Fruit fly (Drosophila melanogaster): ENCODE results near the gene CG11590.

Gene CG11590

DNA sequence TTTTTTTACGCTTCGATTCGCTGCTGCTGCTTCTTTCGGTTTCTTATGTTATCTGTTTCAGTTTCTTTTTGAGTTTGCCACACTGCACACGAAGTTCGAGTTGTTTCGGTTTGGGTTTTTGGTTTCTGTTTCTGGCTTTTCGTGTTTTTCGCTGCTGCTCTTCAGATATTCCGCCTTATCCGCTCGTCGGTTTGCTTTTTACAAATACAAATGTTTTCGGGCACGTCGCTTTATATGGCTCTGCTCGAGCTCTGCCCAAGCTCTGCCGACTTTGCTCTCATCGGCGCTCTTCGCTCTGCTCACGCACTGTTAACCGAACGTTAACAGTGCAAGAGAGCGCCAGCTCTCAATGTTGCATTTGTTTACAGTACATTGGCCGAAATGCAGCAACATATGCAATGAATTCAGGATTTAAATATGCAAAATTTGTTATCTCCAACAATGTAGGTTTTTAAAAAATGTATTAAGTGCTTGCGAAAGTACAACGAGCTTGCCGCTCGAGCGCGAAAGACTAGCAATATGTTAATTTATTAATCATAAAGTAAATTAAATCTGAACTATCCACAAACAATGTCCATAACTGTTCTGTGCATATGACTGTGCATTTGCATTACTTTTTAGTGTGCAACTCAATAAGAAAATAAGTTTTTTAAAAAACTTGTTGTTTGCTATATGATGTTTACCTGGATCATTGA is 11.4 kb downstream of the CG11590 start (continued):
- TF ChIP-seq CG13123 (GFP tag; optimal IDR thresholded peaks at IDR 0.05) (no peak), CG10431 (GFP tag; optimal IDR thresholded peaks at IDR 0.05) (peak; percentile 23), wor (GFP tag; IDR thresholded peaks at IDR 0.05) (no peak), CG6683 (GFP tag; optimal IDR thresholded peaks at IDR 0.05) (no peak), CG31441 (GFP tag; IDR thresholded peaks at IDR 0.05) (0 out of 2 replicates have a peak, but pooled peaks have one; percentile 10), pfk (GFP tag; optimal IDR thresholded peaks at IDR 0.05) (no peak), Oli (tag; optimal IDR thresholded peaks at IDR 0.05) (peak; percentile 25), CG12236 (GFP tag; optimal IDR thresholded peaks at IDR 0.05) (no peak), Doc3 (GFP tag; IDR thresholded peaks at IDR 0.05; ENCODE audit: partially characterized antibody) (no peak), CG11504 (tag; optimal IDR thresholded peaks at IDR 0.05) (peak; percentile 28), Aef1 (GFP tag; IDR thresholded peaks at IDR 0.05) (no peak), NFAT (GFP tag; IDR thresholded peaks at IDR 0.05) (no peak), lab (GFP tag; optimal IDR thresholded peaks at IDR 0.05) (peak; percentile 37), grau (tag; optimal IDR thresholded peaks at IDR 0.05) (peak; percentile 12), Med (GFP tag) (peak; percentile 81), dan (GFP tag; IDR thresholded peaks at IDR 0.05) (no peak), YL-1 (GFP tag; optimal IDR thresholded peaks at IDR 0.05) (no peak), NK7.1 (GFP tag; optimal IDR thresholded peaks at IDR 0.05) (no peak), CG9437 (GFP tag; optimal IDR thresholded peaks at IDR 0.05) (peak; percentile 7), CG13775 (GFP tag; optimal IDR thresholded peaks at IDR 0.05) (no peak), gfzf (GFP tag; optimal IDR thresholded peaks at IDR 0.05) (no peak), ems (GFP tag; optimal IDR thresholded peaks at IDR 0.05) (no peak), dmrt99B (tag; optimal IDR thresholded peaks at IDR 0.05) (no peak), ken (GFP tag; IDR thresholded peaks at IDR 0.05) (no peak), dati (GFP tag; IDR thresholded peaks at IDR 0.05) (no peak), Dll (GFP tag; IDR thresholded peaks at IDR 0.05; ENCODE audit: partially characterized antibody) (no peak), tap (tag; optimal IDR thresholded peaks at IDR 0.05) (no peak), gce (GFP tag; IDR thresholded peaks at IDR 0.05) (no peak), Hr51 (GFP tag; optimal IDR thresholded peaks at IDR 0.05) (peak in 1 of 2 experiments; percentile 21), gem (tag; optimal IDR thresholded peaks at IDR 0.05) (peak; percentile 35), Hr3 (GFP tag; optimal IDR thresholded peaks at IDR 0.05) (no peak), chm (GFP tag; IDR thresholded peaks at IDR 0.05) (peak; percentile 80), ERR (GFP tag; optimal IDR thresholded peaks at IDR 0.05) (no peak), Jarid2 (GFP tag; optimal IDR thresholded peaks at IDR 0.05) (peak; percentile 85), Gug (GFP tag; IDR thresholded peaks at IDR 0.05) (no peak), danr (GFP tag; IDR thresholded peaks at IDR 0.05) (no peak), gro (GFP tag; optimal IDR thresholded peaks at IDR 0.05) (no peak), Hmx (GFP tag; optimal IDR thresholded peaks at IDR 0.05) (no peak), mam (GFP tag; optimal IDR thresholded peaks at IDR 0.05) (no peak), Fer1 (GFP tag; optimal IDR thresholded peaks at IDR 0.05) (no peak), CG30403 (GFP tag; optimal IDR thresholded peaks at IDR 0.05) (peak; percentile 26), HLHmδ (GFP tag; optimal IDR thresholded peaks at IDR 0.05) (no peak), caup (GFP tag; optimal IDR thresholded peaks at IDR 0.05; ENCODE audit: severe bottlenecking) (peak; percentile 1), CG8290 (GFP tag; optimal IDR thresholded peaks at IDR 0.05) (no peak), CG8290 (tag; optimal IDR thresholded peaks at IDR 0.05) (no peak), CG7987 (GFP tag; optimal IDR thresholded peaks at IDR 0.05) (no peak), ATbp (GFP tag; optimal IDR thresholded peaks at IDR 0.05) (no peak), CG18262 (tag; optimal IDR thresholded peaks at IDR 0.05) (peak; percentile 44), grn (GFP tag; optimal IDR thresholded peaks at IDR 0.05) (no peak), trh (GFP tag; optimal IDR thresholded peaks at IDR 0.05) (no peak)

All from whole organism, embryonic.